Worm (Caenorhabditis elegans) whole organism, L4/young adult: ENCODE results near the gene T01H3.5.

ENCODE experiments used
- W03F9.2 ChIP-seq: fragments of 150-350 bp; optimal IDR thresholded peaks from 2 replicates; lab custom pipeline; 2014; ENCODE audit warnings: missing biosample characterization, missing genetic modification characterization
- dao-5 ChIP-seq: sonication (generic microtip); optimal IDR thresholded peaks from 2 replicates; lab custom pipeline; 2016; ENCODE audit warnings: missing genotype, missing genetic modification characterization, moderate library complexity, missing compliant biosample characterization
- him-1 ChIP-seq: sonication (generic microtip); optimal IDR thresholded peaks from 2 replicates; lab custom pipeline; 2016; ENCODE audit warnings: missing genotype, missing genetic modification reagents, missing genetic modification characterization, missing compliant biosample characterization

T01H3.5 gene

DNA sequence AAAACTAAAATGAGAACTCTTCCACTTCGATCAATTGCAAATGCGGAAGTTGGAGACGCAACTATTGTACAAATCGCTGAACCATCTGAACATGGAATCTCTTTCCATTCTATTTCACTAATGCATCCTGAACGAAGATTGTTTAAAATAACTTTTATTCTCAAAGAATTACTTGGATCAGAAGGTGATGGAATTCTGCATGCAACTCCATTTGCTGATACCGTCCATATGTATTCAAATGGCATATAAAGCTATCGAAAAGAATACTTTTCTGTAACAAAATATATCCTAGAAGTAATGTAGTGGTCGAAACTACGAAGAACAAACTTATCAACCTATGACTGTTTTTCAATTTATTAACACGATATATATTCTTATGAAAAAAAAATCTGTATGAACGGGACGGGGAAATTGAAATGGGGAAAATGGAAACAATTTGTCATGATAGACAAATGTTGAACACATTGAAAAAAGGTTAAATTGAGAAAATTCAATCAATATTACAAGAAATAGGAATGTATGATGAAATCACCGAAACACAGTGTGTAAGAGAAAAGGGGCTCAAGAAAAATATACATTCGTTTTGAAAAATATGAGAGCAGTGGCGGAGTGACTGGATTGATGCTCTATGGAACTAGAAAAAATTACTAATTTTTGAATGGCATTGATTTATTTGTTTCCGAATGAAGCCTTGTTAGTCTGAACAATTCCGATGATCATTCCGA, 1.5 kb upstream of the T01H3.5 start, which contains the start of gene T01H3.2:
Gene T01H3.2, minus strand, starts transcription at position 251 of the 725 bp plus-strand sequence.
- TF ChIP-seq him-1 (tag; lab: Kevin White, UChicago) (no peak), W03F9.2 (no peak), dao-5 (tag; lab: Kevin White, UChicago) (no peak)

DNA sequence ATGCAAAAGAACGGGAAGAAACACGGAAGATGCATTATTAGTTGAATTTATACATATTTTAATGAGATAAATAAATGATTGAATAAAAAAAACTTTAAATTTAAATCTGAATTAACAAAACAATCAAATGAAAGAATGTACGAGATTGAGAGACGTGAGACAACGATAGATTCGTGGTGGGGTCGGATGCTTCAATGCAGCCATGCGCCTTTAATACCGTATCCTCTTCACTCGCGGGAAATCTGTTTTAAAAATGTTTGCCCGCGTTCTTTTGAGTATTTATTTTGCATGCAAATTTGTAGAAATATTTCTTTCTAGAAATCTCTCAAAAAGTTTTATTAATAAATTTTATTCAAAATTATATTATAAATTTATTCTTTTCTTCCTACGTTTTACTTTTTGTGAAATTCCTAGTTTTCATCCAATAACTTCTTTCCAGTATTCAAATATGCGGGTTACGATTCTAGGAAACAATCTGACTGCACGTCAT, 1.0 kb downstream of the T01H3.5 start, which contains the start of gene perm-1:
Gene perm-1, plus strand, starts transcription at position 440 of the 490 bp plus-strand sequence.
- peak; percentile 73 for TF ChIP-seq W03F9.2
- TF ChIP-seq him-1 (tag; lab: Kevin White, UChicago): no peak

DNA sequence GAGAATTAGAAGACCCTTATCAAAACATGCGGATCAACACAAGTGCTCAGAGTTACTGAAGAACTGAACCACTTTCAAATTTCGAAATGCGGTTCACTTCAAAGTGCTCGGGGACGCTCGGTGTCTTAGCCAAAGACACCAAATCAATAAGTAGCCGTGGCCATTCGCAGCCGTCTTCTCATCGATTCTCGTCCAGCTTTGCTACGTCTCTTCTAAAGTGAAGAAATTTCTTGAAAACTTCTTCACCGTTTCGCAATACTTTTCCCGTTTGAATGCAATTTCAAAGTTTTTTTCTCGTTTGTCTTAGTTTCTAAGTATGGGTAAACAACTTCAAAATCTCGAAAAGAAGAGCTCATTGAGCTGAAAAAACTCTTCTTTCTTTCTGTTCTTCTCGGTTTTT, 5.5 kb downstream of the T01H3.5 start:
- TF ChIP-seq dao-5 (tag; lab: Kevin White, UChicago): no peak
- no peak for TF ChIP-seq W03F9.2
- peak; percentile 16 for TF ChIP-seq him-1 (tag; lab: Kevin White, UChicago)

DNA sequence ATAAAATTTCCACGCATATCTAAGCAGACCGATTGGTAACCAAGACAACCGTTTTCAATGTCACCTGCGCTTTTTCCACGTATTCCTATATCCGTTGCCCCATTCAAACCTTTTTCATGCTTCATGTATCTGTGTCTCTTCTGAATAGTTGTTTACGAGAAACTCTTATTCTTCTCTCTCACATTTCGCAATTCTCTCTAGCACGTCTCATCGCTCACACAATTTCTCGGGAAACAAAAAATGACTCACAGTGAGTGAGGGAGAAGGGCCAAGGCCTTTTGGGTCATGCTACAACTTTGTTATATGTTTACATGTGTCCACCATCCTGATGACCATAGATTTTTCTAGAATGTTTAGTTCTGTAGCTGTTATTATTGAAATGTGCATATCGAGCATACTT, 7.9 kb downstream of the T01H3.5 start:
- TF ChIP-seq him-1 (tag; lab: Kevin White, UChicago): no peak
- TF ChIP-seq W03F9.2: no peak

DNA sequence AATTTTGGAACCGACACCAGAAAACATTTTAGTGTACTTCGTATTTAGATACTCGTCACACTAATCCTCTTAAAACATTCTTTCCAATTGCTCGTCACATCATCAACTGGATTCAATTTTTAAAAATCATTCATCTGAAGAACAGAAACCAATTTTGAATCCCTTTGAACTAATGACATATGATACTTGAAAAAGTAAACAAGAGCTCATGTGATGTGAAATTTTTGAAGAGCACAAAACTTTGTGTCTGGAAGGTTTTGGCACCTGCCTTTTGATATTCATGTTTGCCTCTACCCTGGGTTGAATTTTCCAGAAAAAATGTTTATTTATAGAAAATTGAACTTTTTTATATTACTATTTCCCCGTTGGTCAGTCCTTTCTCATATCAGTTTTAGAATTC, 9.3 kb downstream of the T01H3.5 start:
- TF ChIP-seq W03F9.2 (peak; percentile 16), him-1 (tag; lab: Kevin White, UChicago) (no peak)

DNA sequence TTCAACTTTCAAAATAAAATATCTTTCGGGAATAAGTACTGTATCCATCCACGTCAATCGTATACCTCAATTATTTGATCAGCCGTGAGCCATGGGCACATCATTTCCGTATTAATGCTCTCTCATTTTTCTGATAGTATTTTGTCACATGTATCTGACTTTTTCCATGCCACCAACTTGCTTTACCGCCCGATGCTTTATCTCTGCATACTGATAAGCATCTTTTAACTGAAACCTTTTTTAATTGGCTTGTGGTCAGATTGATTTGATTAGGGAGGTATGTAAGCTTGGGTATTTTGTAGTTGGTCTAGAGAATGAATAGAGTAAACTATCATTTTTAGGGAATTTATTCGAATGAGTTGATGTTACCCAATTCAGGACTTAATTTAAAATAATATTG, 9.9 kb downstream of the T01H3.5 start:
- TF ChIP-seq him-1 (tag; lab: Kevin White, UChicago): no peak

DNA sequence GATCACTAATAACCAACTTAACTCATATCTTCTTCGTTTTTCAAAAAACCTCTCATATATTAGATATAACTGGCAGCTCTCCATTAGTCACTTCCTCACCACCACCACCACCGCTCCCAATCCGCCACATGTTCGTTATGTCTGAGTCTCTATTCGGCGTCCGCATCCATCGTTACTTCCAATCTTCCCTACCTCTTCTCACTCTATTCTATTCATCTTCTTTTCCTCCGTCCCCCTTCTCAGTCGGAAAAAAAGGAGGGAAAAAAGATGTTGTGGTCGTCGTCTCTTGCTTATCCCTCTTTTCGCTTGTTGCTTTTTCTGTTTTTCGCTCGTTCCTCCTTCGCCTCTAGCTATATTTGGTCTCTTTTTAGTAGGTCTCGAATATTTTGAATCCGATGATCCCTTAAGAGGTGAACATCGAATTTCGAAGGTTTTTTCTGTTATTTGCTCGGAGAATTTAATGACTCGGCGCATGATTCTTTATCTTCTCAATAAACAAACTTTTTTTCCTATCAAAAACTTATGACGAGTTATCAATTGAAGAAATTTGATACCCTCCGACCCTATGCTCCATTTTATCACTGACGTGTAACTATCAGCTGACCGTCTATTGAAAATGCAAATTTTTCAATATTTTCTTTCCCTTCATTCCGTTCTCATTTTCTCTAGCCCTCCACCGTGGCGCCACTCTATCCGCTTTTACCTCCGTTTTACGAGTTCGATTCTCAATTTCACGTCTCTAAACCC, 12.6 kb downstream of the T01H3.5 start:
- no peak for TF ChIP-seq dao-5 (tag; lab: Kevin White, UChicago)
- peak; percentile 30 for TF ChIP-seq him-1 (tag; lab: Kevin White, UChicago)

DNA sequence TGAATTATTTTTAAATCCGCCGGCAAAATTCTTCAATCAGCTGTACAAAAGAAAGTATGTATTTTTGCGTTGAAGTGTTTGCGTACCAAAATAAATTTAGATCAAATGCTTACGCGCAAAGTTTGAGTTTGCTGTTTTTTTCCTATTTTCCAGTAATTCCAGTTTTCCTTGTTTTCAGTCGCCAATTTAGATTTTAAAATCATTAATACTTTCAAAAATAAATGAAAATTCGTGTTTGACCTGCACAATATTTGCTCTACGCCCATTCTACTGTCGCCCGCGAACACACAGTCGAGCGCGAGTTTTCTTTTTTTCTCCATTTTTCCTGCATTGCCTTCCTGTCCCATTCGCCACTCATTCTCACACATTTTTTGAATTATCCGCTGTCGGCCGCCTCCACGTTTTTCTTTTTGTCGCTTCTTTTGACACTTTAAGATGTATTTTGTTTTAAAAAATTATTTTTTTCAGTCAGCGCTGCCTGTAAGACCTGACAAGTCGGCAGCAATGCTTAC, 13.4 kb downstream of the T01H3.5 start, which contains the start of gene ptc-1:
Gene ptc-1, plus strand, starts transcription at position 462 of the 512 bp plus-strand sequence.
- TF ChIP-seq dao-5 (tag; lab: Kevin White, UChicago) (no peak), W03F9.2 (no peak), him-1 (tag; lab: Kevin White, UChicago) (no peak)

DNA sequence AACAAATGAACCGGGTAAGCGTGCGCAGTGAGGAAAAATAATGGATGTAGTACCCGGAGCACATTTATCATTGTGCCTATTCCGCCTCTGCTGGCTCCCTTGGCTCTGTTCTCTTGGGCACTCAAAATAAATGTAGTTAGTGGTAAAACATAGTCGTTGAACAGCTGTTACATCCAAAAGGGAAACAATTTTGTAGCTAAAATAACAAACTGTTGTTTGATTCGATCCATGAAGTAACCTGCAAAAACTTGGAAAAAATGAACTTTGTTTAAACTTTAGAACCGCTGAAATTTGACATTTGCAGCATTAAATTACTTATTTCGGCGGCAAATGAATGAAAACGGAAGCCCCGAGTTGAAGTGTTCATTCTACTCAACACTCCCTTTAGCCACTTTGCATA, 14.2 kb downstream of the T01H3.5 start:
- TF ChIP-seq dao-5 (tag; lab: Kevin White, UChicago) (no peak), W03F9.2 (no peak), him-1 (tag; lab: Kevin White, UChicago) (no peak)

DNA sequence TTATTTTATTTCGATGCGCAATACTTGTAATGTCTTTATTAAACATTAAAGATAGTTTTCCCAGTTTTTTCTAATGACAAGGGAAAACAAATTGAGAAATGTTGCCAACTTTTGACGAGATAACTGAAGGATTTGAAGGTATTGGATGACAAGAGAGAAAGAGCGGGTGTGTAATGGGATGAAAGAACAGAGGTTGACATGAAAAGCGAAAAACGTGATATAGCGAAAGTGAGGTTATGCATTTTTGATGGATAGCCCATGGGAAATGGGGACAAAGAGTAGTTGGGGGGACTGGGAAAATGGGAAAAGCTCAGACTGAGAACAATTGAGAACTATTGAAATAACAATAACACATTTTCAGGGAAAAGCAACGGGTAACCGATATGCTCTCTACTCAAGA, 15.8 kb downstream of the T01H3.5 start:
- TF ChIP-seq him-1 (tag; lab: Kevin White, UChicago): no peak
- TF ChIP-seq W03F9.2: no peak
- TF ChIP-seq dao-5 (tag; lab: Kevin White, UChicago): no peak

DNA sequence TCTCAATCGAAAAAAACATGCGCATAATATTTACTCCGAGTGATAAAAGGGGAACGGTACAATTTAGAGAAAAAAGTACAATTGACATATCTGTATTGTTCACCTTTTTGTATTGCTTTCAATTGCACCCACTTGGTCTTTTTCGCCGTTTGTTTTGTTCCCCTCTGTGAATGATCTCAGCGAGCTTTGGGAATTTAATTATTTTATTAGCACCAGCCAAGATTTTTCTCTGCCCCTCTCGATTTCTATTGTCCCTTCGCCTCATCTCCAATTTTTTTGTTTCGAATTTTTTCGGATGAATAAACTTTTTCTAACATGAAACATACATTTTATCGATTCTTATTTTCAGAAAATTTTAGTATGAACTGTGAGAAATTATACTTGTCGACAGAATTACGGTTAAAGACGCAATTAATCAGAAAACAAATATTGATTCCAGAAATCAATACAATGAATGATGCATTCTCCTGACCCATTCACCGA, 20.8 kb downstream of the T01H3.5 start, which contains the start of gene rev-1:
Gene rev-1, plus strand, starts transcription at position 433 of the 483 bp plus-strand sequence.
- TF ChIP-seq dao-5 (tag; lab: Kevin White, UChicago) (no peak), him-1 (tag; lab: Kevin White, UChicago) (no peak), W03F9.2 (no peak)

DNA sequence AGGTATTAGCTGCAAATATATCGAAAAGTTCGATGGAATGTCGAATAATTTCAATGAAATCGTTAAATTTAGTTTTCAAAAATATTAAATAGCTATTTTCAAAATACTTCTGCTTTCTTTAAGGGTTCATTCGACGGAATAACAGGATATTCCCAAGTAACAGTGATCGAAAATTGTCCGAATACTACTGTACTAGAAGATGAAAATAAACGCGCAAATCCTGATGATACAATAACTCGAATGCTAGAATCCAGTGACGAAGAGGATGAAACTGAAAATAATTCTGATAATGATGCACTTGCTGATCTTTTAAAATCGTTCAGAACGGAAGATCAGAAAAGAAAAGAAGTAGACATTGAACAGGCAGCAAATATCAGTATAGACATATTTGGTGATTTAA, 21.3 kb downstream of the T01H3.5 start:
- TF ChIP-seq dao-5 (tag; lab: Kevin White, UChicago) (no peak), W03F9.2 (no peak), him-1 (tag; lab: Kevin White, UChicago) (no peak)

DNA sequence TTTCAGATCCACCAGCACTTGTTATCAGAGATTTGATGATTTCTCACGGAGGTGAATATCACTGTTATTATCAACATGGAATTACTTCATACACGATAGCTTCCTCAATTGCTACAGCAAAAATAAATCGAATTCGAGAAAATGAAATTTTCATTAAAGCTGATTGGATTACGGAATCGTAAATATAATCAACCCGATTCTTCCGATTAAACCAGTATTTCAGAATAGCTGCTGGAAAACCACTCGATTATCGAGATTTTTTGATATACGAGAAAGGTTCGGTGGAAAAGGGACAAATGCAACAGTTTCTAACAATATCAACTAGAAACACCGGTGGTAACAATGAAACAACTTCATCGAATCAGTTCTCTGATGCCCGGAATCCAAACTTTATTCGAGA, 22.6 kb downstream of the T01H3.5 start:
- no peak for TF ChIP-seq dao-5 (tag; lab: Kevin White, UChicago)
- TF ChIP-seq him-1 (tag; lab: Kevin White, UChicago): no peak

DNA sequence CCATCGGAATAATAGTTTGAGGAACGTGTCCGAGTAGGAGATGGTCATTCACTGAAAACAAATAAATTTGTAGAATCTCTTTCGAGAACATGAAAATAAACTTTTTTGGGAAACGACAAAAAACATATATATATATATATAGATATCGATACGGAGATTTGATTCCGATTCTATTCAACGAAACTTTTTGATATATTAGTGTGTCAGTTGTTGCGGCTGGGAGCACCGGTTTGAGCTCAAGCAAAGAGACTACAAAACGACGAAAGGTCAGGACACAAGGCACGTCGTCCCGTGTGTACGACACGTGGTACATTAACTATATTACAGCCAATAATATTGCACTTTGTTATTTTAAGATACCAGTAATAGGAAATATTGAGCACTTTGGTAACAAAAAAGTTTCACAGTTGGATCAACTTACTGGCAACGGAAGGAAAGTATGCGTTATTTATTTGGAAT, 28.2 kb downstream of the T01H3.5 start, which contains the start of gene best-23:
Gene best-23, minus strand, starts transcription at position 51 of the 459 bp plus-strand sequence.
- TF ChIP-seq him-1 (tag; lab: Kevin White, UChicago): no peak
- TF ChIP-seq W03F9.2: no peak
- no peak for TF ChIP-seq dao-5 (tag; lab: Kevin White, UChicago)
